Worm (Caenorhabditis elegans) whole organism, L4 larva: ENCODE results near the gene glb-20.

Experiments used
- D1046.2 ChIP-seq: fragments of 200-800 bp; sonication (Bioruptor generic); IDR thresholded peaks from 2 replicates; pipeline ENCODE4 v1.3.6; 2022; ENCODE audit warnings: missing genetic modification characterization, missing compliant biosample characterization
- F26F4.8 ChIP-seq: fragments of 200-800 bp; sonication (Bioruptor generic); conservative IDR thresholded peaks from 2 replicates; pipeline ENCODE4 v1.3.6; 2022; ENCODE audit warnings: missing genetic modification characterization, missing compliant biosample characterization
- F37D6.2 ChIP-seq: sonication (generic microtip); optimal IDR thresholded peaks from 2 replicates; lab custom pipeline; 2016; ENCODE audit warnings: mild to moderate bottlenecking, missing genetic modification characterization, missing compliant biosample characterization
- F44E2.7 ChIP-seq: fragments of 200-800 bp; sonication (Bioruptor generic); IDR thresholded peaks from 2 replicates; pipeline ENCODE4 v2.1.2; 2022; ENCODE audit warnings: missing genetic modification characterization, missing compliant biosample characterization
- T20F7.1 ChIP-seq: fragments of 200-800 bp; sonication (Bioruptor generic); optimal IDR thresholded peaks from 2 replicates; lab custom pipeline; 2018; ENCODE audit warnings: mild to moderate bottlenecking, missing genetic modification characterization, missing compliant biosample characterization
- Y105C5A.15 ChIP-seq: fragments of 200-800 bp; sonication (Bioruptor generic); IDR thresholded peaks from 2 replicates; pipeline ENCODE4 v1.3.6; 2022; ENCODE audit warnings: missing genetic modification characterization, missing compliant biosample characterization
- Y75B8A.6 ChIP-seq: fragments of 200-800 bp; sonication (Bioruptor generic); IDR thresholded peaks from 2 replicates; pipeline ENCODE4 v1.3.6; 2022; ENCODE audit warnings: missing genetic modification reagents, missing genetic modification characterization, missing compliant biosample characterization
- ZK337.2 ChIP-seq: fragments of 200-800 bp; sonication (Bioruptor generic); IDR thresholded peaks from 2 replicates; pipeline ENCODE4 v1.3.6; 2022; ENCODE audit warnings: missing genetic modification reagents, missing genetic modification characterization, missing compliant biosample characterization
- ZK546.5 ChIP-seq, 2 experiments: sonication (generic microtip); optimal IDR thresholded peaks; 2 replicates each; lab custom pipeline; 2017; ENCODE audit warnings: missing biosample characterization in 2 of 2, missing genetic modification characterization in 2 of 2
- ama-1 ChIP-seq: fragments of 150-350 bp; optimal IDR thresholded peaks from 2 replicates; lab custom pipeline; 2014; ENCODE audit warnings: inconsistent platforms, mixed read lengths
- arid-1 ChIP-seq: fragments of 200-800 bp; sonication (Bioruptor generic); conservative IDR thresholded peaks from 2 replicates; pipeline ENCODE4 v1.3.6; 2022; ENCODE audit warnings: missing genetic modification reagents, missing genetic modification characterization, missing compliant biosample characterization
- ceh-28 ChIP-seq: fragments of 150-350 bp; optimal IDR thresholded peaks from 2 replicates; lab custom pipeline; 2014; ENCODE audit warnings: missing biosample characterization, missing genetic modification reagents, missing genetic modification characterization
- ces-1 ChIP-seq: fragments of 150-350 bp; sonication (generic microtip); optimal IDR thresholded peaks from 4 replicates; lab custom pipeline; 2014; ENCODE audit warnings: missing biosample characterization, missing genetic modification reagents, missing genetic modification characterization
- daf-16 ChIP-seq, 3 experiments: sonication (generic microtip); optimal IDR thresholded peaks; 2 replicates each; lab custom pipeline; 2016 to 2017; ENCODE audit warnings: missing genetic modification characterization in 3 of 3, missing genetic modification reagents in 3 of 3, mild to moderate bottlenecking in 2 of 3, missing compliant biosample characterization in 2 of 3, missing biosample characterization in 1 of 3, moderate library complexity in 1 of 3
- daf-19 ChIP-seq: fragments of 200-800 bp; sonication (Bioruptor generic); conservative IDR thresholded peaks from 2 replicates; pipeline ENCODE4 v1.3.6; 2022; ENCODE audit warnings: missing genetic modification characterization, missing compliant biosample characterization
- dmd-8 ChIP-seq: fragments of 200-800 bp; sonication (Bioruptor generic); IDR thresholded peaks from 2 replicates; pipeline ENCODE4 v1.3.6; 2022; ENCODE audit warnings: missing genetic modification characterization, missing compliant biosample characterization
- egl-43 ChIP-seq: fragments of 200-800 bp; sonication (Bioruptor generic); IDR thresholded peaks from 2 replicates; pipeline ENCODE4 v1.3.6; 2022; ENCODE audit warnings: missing genetic modification reagents, missing genetic modification characterization, missing compliant biosample characterization
- fkh-10 ChIP-seq: fragments of 150-350 bp; optimal IDR thresholded peaks from 2 replicates; lab custom pipeline; 2014; ENCODE audit warnings: missing biosample characterization, missing genetic modification reagents, missing genetic modification characterization
- gei-8 ChIP-seq: fragments of 200-800 bp; sonication (Bioruptor generic); optimal IDR thresholded peaks from 2 replicates; lab custom pipeline; 2018; ENCODE audit warnings: mild to moderate bottlenecking, missing genetic modification characterization, missing compliant biosample characterization
- hif-1 ChIP-seq, 2 experiments: sonication (generic microtip); optimal IDR thresholded peaks; 2 replicates each; lab custom pipeline; 2016 to 2017; ENCODE audit warnings: missing compliant biosample characterization in 2 of 2, missing genetic modification characterization in 2 of 2, missing genetic modification reagents in 2 of 2, missing genotype in 2 of 2, mild to moderate bottlenecking in 1 of 2
- hmg-1.1 ChIP-seq: fragments of 200-800 bp; sonication (Bioruptor generic); IDR thresholded peaks from 2 replicates; pipeline ENCODE4 v1.3.6; 2022; ENCODE audit warnings: missing genetic modification reagents, missing genetic modification characterization, missing compliant biosample characterization
- lin-38 ChIP-seq: fragments of 200-800 bp; sonication (Bioruptor generic); IDR thresholded peaks from 2 replicates; pipeline ENCODE4 v1.3.6; 2022; ENCODE audit warnings: missing genetic modification reagents, missing genetic modification characterization, missing compliant biosample characterization
- lin-39 ChIP-seq: fragments of 150-350 bp; optimal IDR thresholded peaks from 2 replicates; lab custom pipeline; 2014; ENCODE audit warnings: missing biosample characterization, missing genetic modification reagents, missing genetic modification characterization
- mdl-1 ChIP-seq, 2 experiments: fragments of 150-350 bp in 1 of 2; sonication (generic microtip) in 1 of 2; optimal IDR thresholded peaks; 2 replicates each; lab custom pipeline; 2014 to 2017; ENCODE audit warnings: missing biosample characterization in 2 of 2, missing genetic modification characterization in 2 of 2
- mdt-29 ChIP-seq: fragments of 200-800 bp; sonication (Bioruptor generic); IDR thresholded peaks from 2 replicates; pipeline ENCODE4 v1.3.6; 2022; ENCODE audit warnings: missing genetic modification reagents, missing genetic modification characterization, missing compliant biosample characterization
- mep-1 ChIP-seq: fragments of 150-350 bp; sonication (generic microtip); optimal IDR thresholded peaks from 3 replicates; lab custom pipeline; 2014; ENCODE audit warnings: missing biosample characterization, missing genetic modification characterization
- mes-2 ChIP-seq: sonication (generic microtip); optimal IDR thresholded peaks from 2 replicates; lab custom pipeline; 2016; ENCODE audit warnings: missing genotype, mild to moderate bottlenecking, missing genetic modification characterization, missing compliant biosample characterization; ENCODE audit not compliant: poor library complexity, severe bottlenecking
- mxl-3 ChIP-seq: fragments of 200-800 bp; sonication (Bioruptor generic); optimal IDR thresholded peaks from 2 replicates; lab custom pipeline; 2018; ENCODE audit warnings: mild to moderate bottlenecking, missing genetic modification characterization, missing compliant biosample characterization
- nhr-102 ChIP-seq: sonication (generic microtip); optimal IDR thresholded peaks from 2 replicates; lab custom pipeline; 2016; ENCODE audit warnings: mild to moderate bottlenecking, missing genetic modification characterization, moderate library complexity, missing compliant biosample characterization
- nhr-11 ChIP-seq: fragments of 150-350 bp; optimal IDR thresholded peaks from 2 replicates; lab custom pipeline; 2014; ENCODE audit warnings: missing biosample characterization, missing genetic modification characterization
- nhr-111 ChIP-seq: fragments of 200-800 bp; sonication (Bioruptor generic); optimal IDR thresholded peaks from 2 replicates; lab custom pipeline; 2018; ENCODE audit warnings: mild to moderate bottlenecking, missing genetic modification characterization, missing compliant biosample characterization
- nhr-25 ChIP-seq: sonication (generic microtip); optimal IDR thresholded peaks from 2 replicates; lab custom pipeline; 2017; ENCODE audit warnings: missing genetic modification characterization, mild to moderate bottlenecking, missing compliant biosample characterization, antibody characterized with exemption, moderate library complexity, borderline replicate concordance; ENCODE audit not compliant: insufficient read depth
- nhr-28 ChIP-seq: fragments of 150-350 bp; optimal IDR thresholded peaks from 2 replicates; lab custom pipeline; 2014; ENCODE audit warnings: missing biosample characterization, missing genetic modification characterization
- nhr-48 ChIP-seq: sonication (generic microtip); optimal IDR thresholded peaks from 2 replicates; lab custom pipeline; 2016; ENCODE audit warnings: mild to moderate bottlenecking, missing genetic modification characterization, missing compliant biosample characterization
- nhr-76 ChIP-seq: fragments of 150-350 bp; optimal IDR thresholded peaks from 2 replicates; lab custom pipeline; 2014; ENCODE audit warnings: missing biosample characterization, missing genetic modification characterization
- pqm-1 ChIP-seq: sonication (generic microtip); optimal IDR thresholded peaks from 2 replicates; lab custom pipeline; 2017; ENCODE audit warnings: missing biosample characterization, missing genetic modification characterization
- skn-1 ChIP-seq: fragments of 150-350 bp; optimal IDR thresholded peaks from 2 replicates; lab custom pipeline; 2014; ENCODE audit warnings: missing biosample characterization, missing genetic modification characterization
- spr-1 ChIP-seq: sonication (generic microtip); optimal IDR thresholded peaks from 2 replicates; lab custom pipeline; 2016; ENCODE audit warnings: mild to moderate bottlenecking, missing genetic modification characterization, missing compliant biosample characterization
- tag-97 ChIP-seq: fragments of 200-800 bp; sonication (Bioruptor generic); IDR thresholded peaks from 2 replicates; pipeline ENCODE4 v1.3.6; 2022; ENCODE audit warnings: missing genetic modification characterization, missing compliant biosample characterization
- unc-130 ChIP-seq: sonication (generic microtip); optimal IDR thresholded peaks from 2 replicates; lab custom pipeline; 2016; ENCODE audit warnings: missing genetic modification reagents, missing genetic modification characterization, missing compliant biosample characterization
- unc-62 ChIP-seq, 3 experiments: fragments of 150-350 bp in 1 of 3; sonication (generic microtip); optimal IDR thresholded peaks in 2 of 3; peaks in 1 of 3; 1 replicate in 1 of 3; 2 replicates in 2 of 3; lab custom pipeline; 2014 to 2017; ENCODE audit warnings: missing biosample characterization in 3 of 3, missing genetic modification characterization in 3 of 3, missing genetic modification reagents in 3 of 3, missing genotype in 1 of 3
- vab-7 ChIP-seq: fragments of 200-800 bp; sonication (Bioruptor generic); IDR thresholded peaks from 2 replicates; pipeline ENCODE4 v1.3.6; 2022; ENCODE audit warnings: missing genetic modification reagents, missing genetic modification characterization, missing compliant biosample characterization

Gene glb-20

ce11 chrX:13583895-13584344 is 28.0 kb upstream of the glb-20 start (continued):
- no peak for TF ChIP-seq nhr-111 (GFP tag; lab: Kevin White, UChicago)
- peak; percentile 60 for TF ChIP-seq mes-2
- TF ChIP-seq ZK546.5 (tag; optimal IDR thresholded peaks at IDR 0.05; lab: Kevin White, UChicago) = no peak
- no peak for TF ChIP-seq ZK337.2 (GFP tag; lab: Robert Waterston, UW)
- TF ChIP-seq F44E2.7 (GFP tag; lab: Robert Waterston, UW) = no peak
- TF ChIP-seq daf-19 (GFP tag; lab: Robert Waterston, UW) = no peak
- no peak for TF ChIP-seq lin-38 (GFP tag; lab: Robert Waterston, UW)
- peak; percentile 1 for TF ChIP-seq spr-1 (tag; lab: Kevin White, UChicago)
- TF ChIP-seq nhr-25 = peak; percentile 24
- peak in 1 of 2 experiments; percentile 42 for TF ChIP-seq hif-1 (tag; optimal IDR thresholded peaks at IDR 0.05; lab: Kevin White, UChicago)
- TF ChIP-seq tag-97 (GFP tag; lab: Robert Waterston, UW) = no peak
- no peak for TF ChIP-seq dmd-8 (GFP tag; lab: Robert Waterston, UW)

ce11 chrX:13581820-13582219 is 25.9 kb upstream of the glb-20 start, which contains the start of gene F54B11.10:
TSS of gene F54B11.10 (plus strand) at chrX:13582120.
- TF ChIP-seq ceh-28 (tag; lab: Kevin White, UChicago) (no peak), pqm-1 (no peak), arid-1 (GFP tag; lab: Robert Waterston, UW) (no peak), mdt-29 (no peak), F37D6.2 (tag; lab: Kevin White, UChicago) (no peak), daf-16 (GFP tag; optimal IDR thresholded peaks at IDR 0.05; lab: Kevin White, UChicago) (no peak), daf-16 (tag; optimal IDR thresholded peaks at IDR 0.05; lab: Kevin White, UChicago) (no peak), gei-8 (no peak), mdl-1 (tag; optimal IDR thresholded peaks at IDR 0.05; lab: Kevin White, UChicago) (no peak), nhr-28 (tag; lab: Kevin White, UChicago) (no peak), mes-2 (no peak)
- TF ChIP-seq, all 104 proteins: peak for 0

- no peak for TF ChIP-seq nhr-102
- TF ChIP-seq Y75B8A.6 (GFP tag; lab: Robert Waterston, UW) = no peak
- no peak for TF ChIP-seq T20F7.1 (GFP tag; lab: Kevin White, UChicago)
- TF ChIP-seq Y105C5A.15 (GFP tag; lab: Robert Waterston, UW) = no peak
- no peak for TF ChIP-seq nhr-76 (tag; lab: Kevin White, UChicago)
- TF ChIP-seq nhr-11 = no peak
- no peak for TF ChIP-seq dmd-8 (GFP tag; lab: Robert Waterston, UW)
- TF ChIP-seq ces-1 (GFP tag; lab: Kevin White, UChicago) = no peak
- no peak for TF ChIP-seq egl-43 (GFP tag; lab: Robert Waterston, UW)
- no peak for TF ChIP-seq nhr-48 (tag; lab: Kevin White, UChicago)
Measured at ce11 chrX:13578483-13578882, 22.5 kb upstream of the glb-20 start, which contains the start of gene F54B11.11. TSS of gene F54B11.11 (plus strand) at chrX:13578783.

ce11 chrX:13574029-13574428 is 18.1 kb upstream of the glb-20 start:
- no peak for TF ChIP-seq vab-7 (GFP tag; lab: Robert Waterston, UW)
- no peak for TF ChIP-seq lin-38 (GFP tag; lab: Robert Waterston, UW)
- TF ChIP-seq D1046.2 (GFP tag; lab: Robert Waterston, UW) = no peak
- TF ChIP-seq ama-1 (lab: Kevin White, UChicago) = no peak
- TF ChIP-seq T20F7.1 (GFP tag; lab: Kevin White, UChicago) = no peak
- no peak for TF ChIP-seq mxl-3
- no peak for TF ChIP-seq F26F4.8 (GFP tag; lab: Robert Waterston, UW)
- no peak for TF ChIP-seq pqm-1
- no peak for TF ChIP-seq unc-62 (GFP tag; optimal IDR thresholded peaks at IDR 0.05 in 1 of 2; lab: Kevin White, UChicago)
- TF ChIP-seq unc-62 (tag; optimal IDR thresholded peaks at IDR 0.05; lab: Kevin White, UChicago) = no peak
- TF ChIP-seq fkh-10 (GFP tag; lab: Kevin White, UChicago) = no peak
- no peak for TF ChIP-seq hmg-1.1 (GFP tag; lab: Robert Waterston, UW)
- TF ChIP-seq mep-1 (tag; lab: Kevin White, UChicago) = no peak
- no peak for TF ChIP-seq unc-130 (GFP tag; lab: Kevin White, UChicago)
- no peak for TF ChIP-seq lin-39 (tag; lab: Kevin White, UChicago)
- no peak for TF ChIP-seq mdl-1 (tag; optimal IDR thresholded peaks at IDR 0.05; lab: Kevin White, UChicago)
- no peak for TF ChIP-seq F37D6.2 (tag; lab: Kevin White, UChicago)
- TF ChIP-seq Y105C5A.15 (GFP tag; lab: Robert Waterston, UW) = no peak
- no peak for TF ChIP-seq mes-2
- no peak for TF ChIP-seq gei-8
- TF ChIP-seq skn-1 (tag; lab: Kevin White, UChicago) = no peak
